Fruit fly (Drosophila melanogaster) whole organism, embryonic: Measurements from ENCODE around the gene CG31076.
A peak's percentile ranks its signal among the peaks of the same experiment; 100 is the strongest.

ENCODE experiments used
- ATbp ChIP-seq: fragments of 200-800 bp; sonication (Bioruptor generic); optimal IDR thresholded peaks from 2 replicates; lab custom pipeline; 2017; ENCODE audit warnings: missing biosample characterization, mild to moderate bottlenecking, missing genetic modification characterization, missing genetic modification reagents
- Abd-B ChIP-seq: fragments of 200-800 bp; sonication (Bioruptor generic); optimal IDR thresholded peaks from 2 replicates; lab custom pipeline; 2018; ENCODE audit warnings: missing biosample characterization, mild to moderate bottlenecking, missing genetic modification characterization, moderate library complexity
- Atf6 ChIP-seq: fragments of 200-800 bp; sonication (Bioruptor generic); IDR thresholded peaks from 2 replicates; pipeline ENCODE4 v1.3.6; 2022; ENCODE audit warnings: missing biosample characterization, missing genetic modification characterization
- BtbVII ChIP-seq: fragments of 200-800 bp; sonication (Bioruptor generic); optimal IDR thresholded peaks from 3 replicates; lab custom pipeline; 2017; ENCODE audit warnings: missing biosample characterization, mild to moderate bottlenecking, missing genetic modification characterization
- CG10543 ChIP-seq: fragments of 200-800 bp; sonication (Bioruptor generic); optimal IDR thresholded peaks from 3 replicates; lab custom pipeline; 2017; ENCODE audit warnings: missing biosample characterization, mild to moderate bottlenecking, missing genetic modification characterization, moderate library complexity
- CG12155 ChIP-seq: fragments of 200-800 bp; sonication (Bioruptor generic); optimal IDR thresholded peaks from 3 replicates; lab custom pipeline; 2016; ENCODE audit warnings: missing biosample characterization, missing genetic modification characterization
- CG12219 ChIP-seq: fragments of 200-800 bp; sonication (Bioruptor generic); optimal IDR thresholded peaks from 3 replicates; lab custom pipeline; 2018; ENCODE audit warnings: missing biosample characterization, mild to moderate bottlenecking, missing genetic modification characterization
- CG13296 ChIP-seq: fragments of 200-800 bp; sonication (Bioruptor generic); optimal IDR thresholded peaks from 3 replicates; lab custom pipeline; 2018; ENCODE audit warnings: missing biosample characterization, mild to moderate bottlenecking, missing genetic modification characterization
- CG15073 ChIP-seq: fragments of 200-800 bp; sonication (Bioruptor generic); optimal IDR thresholded peaks from 2 replicates; lab custom pipeline; 2016; ENCODE audit warnings: missing biosample characterization, missing genetic modification characterization
- CG16779 ChIP-seq: fragments of 200-800 bp; sonication (Bioruptor generic); IDR thresholded peaks from 2 replicates; pipeline ENCODE4 v1.3.6; 2022; ENCODE audit warnings: missing biosample characterization, missing genetic modification characterization
- CG17612 ChIP-seq: fragments of 200-800 bp; sonication (Bioruptor generic); IDR thresholded peaks from 2 replicates; pipeline ENCODE4 v1.3.6; 2022; ENCODE audit warnings: missing biosample characterization, missing genetic modification characterization
- CG17912 ChIP-seq: fragments of 200-800 bp; sonication (Bioruptor generic); optimal IDR thresholded peaks from 2 replicates; lab custom pipeline; 2018; ENCODE audit warnings: missing biosample characterization, mild to moderate bottlenecking, missing genetic modification characterization
- CG2199 ChIP-seq: fragments of 200-800 bp; sonication (Bioruptor generic); IDR thresholded peaks from 3 replicates; pipeline ENCODE4 v1.3.6; 2022; ENCODE audit warnings: missing biosample characterization, missing genetic modification characterization
- CG2678 ChIP-seq: fragments of 200-800 bp; sonication (Bioruptor generic); optimal IDR thresholded peaks from 3 replicates; lab custom pipeline; 2019; ENCODE audit warnings: missing biosample characterization, mild to moderate bottlenecking, missing genetic modification characterization, moderate library complexity
- CG30431 ChIP-seq: fragments of 200-800 bp; sonication (Bioruptor generic); optimal IDR thresholded peaks from 2 replicates; lab custom pipeline; 2017; ENCODE audit warnings: missing biosample characterization, missing genetic modification characterization
- CG4854 ChIP-seq: fragments of 200-800 bp; sonication (Bioruptor generic); optimal IDR thresholded peaks from 2 replicates; lab custom pipeline; 2016; ENCODE audit warnings: missing biosample characterization, missing genetic modification characterization, inconsistent platforms
- CG6791 ChIP-seq: fragments of 200-800 bp; sonication (Bioruptor generic); IDR thresholded peaks from 3 replicates; pipeline ENCODE4 v1.3.6; 2022; ENCODE audit warnings: missing biosample characterization, missing genetic modification characterization; ENCODE audit not compliant: partially characterized antibody
- CG7271 ChIP-seq: fragments of 200-800 bp; sonication (Bioruptor generic); optimal IDR thresholded peaks from 2 replicates; lab custom pipeline; 2018; ENCODE audit warnings: missing biosample characterization, mild to moderate bottlenecking, missing genetic modification characterization, moderate library complexity
- CG8089 ChIP-seq: fragments of 200-800 bp; sonication (Bioruptor generic); optimal IDR thresholded peaks from 3 replicates; lab custom pipeline; 2016; ENCODE audit warnings: missing biosample characterization, missing genetic modification characterization
- CG9797 ChIP-seq: fragments of 200-800 bp; sonication (Bioruptor generic); optimal IDR thresholded peaks from 3 replicates; lab custom pipeline; 2018; ENCODE audit warnings: missing biosample characterization, mild to moderate bottlenecking, missing genetic modification characterization
- Fer1 ChIP-seq: fragments of 200-800 bp; sonication (Bioruptor generic); optimal IDR thresholded peaks from 2 replicates; lab custom pipeline; 2017; ENCODE audit warnings: missing biosample characterization, mild to moderate bottlenecking, missing genetic modification characterization
- Fer3 ChIP-seq: fragments of 200-800 bp; sonication (Bioruptor generic); optimal IDR thresholded peaks from 2 replicates; lab custom pipeline; 2018; ENCODE audit warnings: missing biosample characterization, mild to moderate bottlenecking, missing genetic modification characterization, moderate library complexity
- HmgZ ChIP-seq: fragments of 200-800 bp; sonication (Bioruptor generic); optimal IDR thresholded peaks from 2 replicates; lab custom pipeline; 2018; ENCODE audit warnings: missing biosample characterization, mild to moderate bottlenecking, missing genetic modification characterization
- Nf-YA ChIP-seq: fragments of 200-800 bp; sonication (Bioruptor generic); IDR thresholded peaks from 2 replicates; pipeline ENCODE4 v1.3.6; 2022; ENCODE audit warnings: missing biosample characterization, missing genetic modification characterization
- Oli ChIP-seq: fragments of 200-800 bp; sonication (Bioruptor generic); optimal IDR thresholded peaks from 2 replicates; lab custom pipeline; 2018; ENCODE audit warnings: missing biosample characterization, mild to moderate bottlenecking, missing genetic modification characterization, moderate library complexity
- PHDP ChIP-seq: fragments of 200-800 bp; sonication (Bioruptor generic); optimal IDR thresholded peaks from 3 replicates; lab custom pipeline; 2018; ENCODE audit warnings: missing biosample characterization, mild to moderate bottlenecking, missing genetic modification characterization, moderate library complexity
- Poxn ChIP-seq: fragments of 200-800 bp; sonication (Bioruptor generic); IDR thresholded peaks from 2 replicates; pipeline ENCODE4 v1.3.6; 2022; ENCODE audit warnings: missing biosample characterization, missing genetic modification characterization
- ap ChIP-seq: fragments of 200-800 bp; sonication (Bioruptor generic); IDR thresholded peaks from 2 replicates; pipeline ENCODE4 v1.3.6; 2022; ENCODE audit warnings: missing biosample characterization, missing genetic modification characterization
- ase ChIP-seq: fragments of 200-800 bp; sonication (Bioruptor generic); IDR thresholded peaks from 3 replicates; pipeline ENCODE4 v1.3.6; 2022; ENCODE audit warnings: missing biosample characterization, missing genetic modification characterization
- bab2 ChIP-seq: fragments of 200-800 bp; sonication (Bioruptor generic); optimal IDR thresholded peaks from 2 replicates; lab custom pipeline; 2016; ENCODE audit warnings: missing biosample characterization, missing genetic modification characterization
- caup ChIP-seq: fragments of 200-800 bp; sonication (Bioruptor generic); optimal IDR thresholded peaks from 3 replicates; lab custom pipeline; 2017; ENCODE audit warnings: missing biosample characterization, mild to moderate bottlenecking, missing genetic modification characterization, moderate library complexity; ENCODE audit not compliant: severe bottlenecking
- crol ChIP-seq: fragments of 200-800 bp; sonication (Bioruptor generic); IDR thresholded peaks from 2 replicates; pipeline ENCODE4 v1.3.6; 2022; ENCODE audit warnings: missing biosample characterization, missing genetic modification characterization
- esg ChIP-seq: fragments of 200-800 bp; sonication (Bioruptor generic); conservative IDR thresholded peaks from 2 replicates; pipeline ENCODE4 v1.3.6; 2022; ENCODE audit warnings: missing biosample characterization, missing genetic modification characterization
- gro ChIP-seq: fragments of 200-800 bp; sonication (Bioruptor generic); optimal IDR thresholded peaks from 2 replicates; lab custom pipeline; 2016; ENCODE audit warnings: missing biosample characterization, missing genetic modification characterization
- ham ChIP-seq: fragments of 200-800 bp; sonication (Bioruptor generic); IDR thresholded peaks from 2 replicates; pipeline ENCODE4 v1.3.6; 2022; ENCODE audit warnings: missing biosample characterization, missing genetic modification characterization
- hkb ChIP-seq, 2 experiments: fragments of 200-800 bp in 1 of 2; fragments of >200 bp in 1 of 2; sonication (Bioruptor generic) in 1 of 2; IDR thresholded peaks in 1 of 2; optimal IDR thresholded peaks in 1 of 2; 2 replicates each; pipeline versions ENCODE4 v1.3.6 to Lab custom; 2017 to 2022; ENCODE audit warnings: missing biosample characterization in 1 of 2, missing genetic modification characterization in 1 of 2
- hth ChIP-seq: fragments of >200 bp; optimal IDR thresholded peaks from 2 replicates; lab custom pipeline; 2017; ENCODE audit warnings: inconsistent platforms
- jigr1 ChIP-seq: fragments of 200-800 bp; sonication (Bioruptor generic); IDR thresholded peaks from 3 replicates; pipeline ENCODE4 v1.3.6; 2022; ENCODE audit warnings: missing biosample characterization, missing genetic modification characterization
- kah ChIP-seq: fragments of 200-800 bp; sonication (Bioruptor generic); optimal IDR thresholded peaks from 2 replicates; lab custom pipeline; 2018; ENCODE audit warnings: missing biosample characterization, mild to moderate bottlenecking, missing genetic modification characterization
- ken ChIP-seq: fragments of 200-800 bp; sonication (Bioruptor generic); IDR thresholded peaks from 3 replicates; pipeline ENCODE4 v1.3.6; 2022; ENCODE audit warnings: missing biosample characterization, missing genetic modification characterization
- kni ChIP-seq: fragments of 200-800 bp; sonication (Bioruptor generic); optimal IDR thresholded peaks from 3 replicates; lab custom pipeline; 2017; ENCODE audit warnings: mild to moderate bottlenecking, missing biosample characterization, missing genetic modification reagents, missing genetic modification characterization
- lmd ChIP-seq: fragments of 200-800 bp; sonication (Bioruptor generic); IDR thresholded peaks from 2 replicates; pipeline ENCODE4 v1.3.6; 2022; ENCODE audit warnings: missing biosample characterization, missing genetic modification characterization
- lov ChIP-seq, 2 experiments: fragments of 200-800 bp in 1 of 2; fragments of >200 bp in 1 of 2; sonication (Bioruptor generic) in 1 of 2; IDR thresholded peaks in 1 of 2; optimal IDR thresholded peaks in 1 of 2; 2 replicates in 1 of 2; 3 replicates in 1 of 2; pipeline versions ENCODE4 v1.3.6 to Lab custom; 2017 to 2022; ENCODE audit warnings: missing biosample characterization in 1 of 2, missing genetic modification characterization in 1 of 2
- ranshi ChIP-seq: fragments of 200-800 bp; sonication (Bioruptor generic); IDR thresholded peaks from 2 replicates; pipeline ENCODE4 v1.3.6; 2022; ENCODE audit warnings: missing biosample characterization, missing genetic modification characterization
- schlank ChIP-seq: fragments of 200-800 bp; sonication (Bioruptor generic); optimal IDR thresholded peaks from 2 replicates; lab custom pipeline; 2018; ENCODE audit warnings: missing biosample characterization, mild to moderate bottlenecking, missing genetic modification characterization
- slou ChIP-seq: fragments of 200-800 bp; sonication (Bioruptor generic); optimal IDR thresholded peaks from 3 replicates; lab custom pipeline; 2016; ENCODE audit warnings: missing biosample characterization, missing genetic modification characterization
- ttk ChIP-seq: fragments of 200-800 bp; sonication (Bioruptor generic); IDR thresholded peaks from 2 replicates; pipeline ENCODE4 v2.1.2; 2022; ENCODE audit warnings: missing biosample characterization, missing genetic modification characterization
- vnd ChIP-seq: fragments of 200-800 bp; sonication (Bioruptor generic); IDR thresholded peaks from 3 replicates; pipeline ENCODE4 v1.3.6; 2022; ENCODE audit warnings: missing biosample characterization, missing genetic modification characterization; ENCODE audit not compliant: partially characterized antibody
- zen ChIP-seq: fragments of 200-800 bp; sonication (Bioruptor generic); optimal IDR thresholded peaks from 3 replicates; lab custom pipeline; 2018; ENCODE audit warnings: missing biosample characterization, mild to moderate bottlenecking, missing genetic modification characterization, moderate library complexity

CG31076 gene

dm6 chr3R:26954020-26954672 lies 35.5 kb downstream of the CG31076 start (continued):
- TF ChIP-seq CG13296 (peak; percentile 46), Atf6 (GFP tag; lab: Robert Waterston, UW) (peak; percentile 61; the same call in 1 of the 2 replicates), CG10543 (GFP tag; lab: Kevin White, UChicago) (peak; percentile 25), Poxn (GFP tag; lab: Robert Waterston, UW) (no peak), CG15073 (GFP tag; lab: Kevin White, UChicago) (no peak), slou (GFP tag; lab: Kevin White, UChicago) (no peak), ATbp (peak; percentile 78), ken (GFP tag; lab: Robert Waterston, UW) (peak; percentile 86), zen (tag; lab: Kevin White, UChicago) (peak; percentile 21), BtbVII (peak; percentile 38), CG12219 (peak; percentile 25), bab2 (GFP tag; lab: Kevin White, UChicago) (no peak), gro (no peak), ttk (GFP tag; lab: Robert Waterston, UW) (peak; percentile 89), kah (GFP tag; lab: Kevin White, UChicago) (peak; percentile 13), Fer1 (GFP tag; lab: Kevin White, UChicago) (peak; percentile 61), CG17612 (GFP tag; lab: Robert Waterston, UW) (no peak), Oli (tag; lab: Kevin White, UChicago) (peak; percentile 74), kni (GFP tag; lab: Kevin White, UChicago) (peak; percentile 23), Nf-YA (GFP tag; lab: Robert Waterston, UW) (peak; percentile 79), CG7271 (tag; lab: Kevin White, UChicago) (peak; percentile 30), CG12155 (peak; percentile 49), CG9797 (GFP tag; lab: Kevin White, UChicago) (peak; percentile 11), ham (no peak), ase (peak; percentile 78), ap (GFP tag; lab: Robert Waterston, UW) (peak; percentile 67), esg (GFP tag; lab: Robert Waterston, UW) (peak; percentile 74), CG4854 (no peak), caup (GFP tag; lab: Kevin White, UChicago) (peak; percentile 66), schlank (tag; lab: Kevin White, UChicago) (no peak), CG2199 (GFP tag; lab: Robert Waterston, UW) (no peak; the same call in 2 of the 3 replicates), vnd (no peak), CG6791 (GFP tag; lab: Robert Waterston, UW) (no peak), CG2678 (tag; lab: Kevin White, UChicago) (peak; percentile 85), HmgZ (tag; lab: Kevin White, UChicago) (peak; percentile 23), crol (GFP tag; lab: Robert Waterston, UW) (no peak), CG16779 (GFP tag; lab: Robert Waterston, UW) (no peak), hth (lab: Kevin White, UChicago) (no peak), CG17912 (GFP tag; lab: Kevin White, UChicago) (no peak), CG8089 (no peak), lmd (GFP tag; lab: Robert Waterston, UW) (peak; percentile 78), hkb (optimal IDR thresholded peaks at IDR 0.05; lab: Kevin White, UChicago) (no peak), hkb (GFP tag; IDR thresholded peaks at IDR 0.05; lab: Robert Waterston, UW) (peak; percentile 86), ranshi (GFP tag; lab: Robert Waterston, UW) (peak; percentile 76), lov (optimal IDR thresholded peaks at IDR 0.05; lab: Kevin White, UChicago) (no peak), lov (GFP tag; IDR thresholded peaks at IDR 0.05; lab: Robert Waterston, UW) (peak; percentile 68; the same call in 1 of the 3 replicates), Fer3 (peak; percentile 75), Abd-B (peak; percentile 62), jigr1 (GFP tag; lab: Robert Waterston, UW) (peak; percentile 74; the same call in 2 of the 3 replicates), CG30431 (GFP tag; lab: Kevin White, UChicago) (peak; percentile 60), PHDP (peak; percentile 83)
